Fruit fly (Drosophila melanogaster) whole organism, pupa: ENCODE measurements around the gene SNRPG.
A peak's percentile ranks its signal among the peaks of the same experiment; 100 is the strongest.

Experiments used
- CG13204 ChIP-seq: fragments of 200-800 bp; sonication (Bioruptor generic); optimal IDR thresholded peaks from 2 replicates; lab custom pipeline; 2018; ENCODE audit warnings: missing biosample characterization, mild to moderate bottlenecking, missing genetic modification characterization, moderate library complexity
- CG14655 ChIP-seq: fragments of 200-800 bp; sonication (Bioruptor generic); optimal IDR thresholded peaks from 3 replicates; lab custom pipeline; 2017; ENCODE audit warnings: mild to moderate bottlenecking, missing biosample characterization, missing genetic modification reagents, missing genetic modification characterization
- CG15710 ChIP-seq: fragments of 200-800 bp; sonication (Bioruptor generic); optimal IDR thresholded peaks from 2 replicates; lab custom pipeline; 2018; ENCODE audit warnings: missing biosample characterization, mild to moderate bottlenecking, missing genetic modification characterization, moderate library complexity
- CG17806 ChIP-seq: fragments of 200-800 bp; sonication (Bioruptor generic); optimal IDR thresholded peaks from 2 replicates; lab custom pipeline; 2018; ENCODE audit warnings: missing biosample characterization, mild to moderate bottlenecking, missing genetic modification characterization, moderate library complexity
- CG32121 ChIP-seq: fragments of 200-800 bp; sonication (Bioruptor generic); IDR thresholded peaks from 2 replicates; pipeline ENCODE4 v1.3.6; 2022; ENCODE audit warnings: missing biosample characterization, missing genetic modification characterization
- CG4496 ChIP-seq: fragments of 200-800 bp; sonication (Bioruptor generic); IDR thresholded peaks from 3 replicates; pipeline ENCODE4 v1.3.6; 2022; ENCODE audit warnings: missing biosample characterization, missing genetic modification characterization
- CG8159 ChIP-seq: fragments of 200-800 bp; sonication (Bioruptor generic); optimal IDR thresholded peaks from 3 replicates; lab custom pipeline; 2018; ENCODE audit warnings: missing biosample characterization, mild to moderate bottlenecking, missing genetic modification characterization, moderate library complexity
- CG8301 ChIP-seq: fragments of 200-800 bp; sonication (Bioruptor generic); optimal IDR thresholded peaks from 2 replicates; lab custom pipeline; 2018; ENCODE audit warnings: missing biosample characterization, mild to moderate bottlenecking, missing genetic modification characterization
- D1 ChIP-seq: fragments of 200-800 bp; sonication (Bioruptor generic); optimal IDR thresholded peaks from 2 replicates; lab custom pipeline; 2018; ENCODE audit warnings: missing biosample characterization, mild to moderate bottlenecking, missing genetic modification characterization, moderate library complexity
- Pif1A ChIP-seq: fragments of 200-800 bp; sonication (Bioruptor generic); optimal IDR thresholded peaks from 3 replicates; lab custom pipeline; 2016; ENCODE audit warnings: missing biosample characterization, missing genetic modification characterization
- Snoo ChIP-seq: fragments of 200-800 bp; sonication (Bioruptor generic); optimal IDR thresholded peaks from 3 replicates; lab custom pipeline; 2017; ENCODE audit warnings: missing biosample characterization, mild to moderate bottlenecking, missing genetic modification characterization, inconsistent platforms
- gl ChIP-seq: fragments of 200-800 bp; sonication (Bioruptor generic); optimal IDR thresholded peaks from 2 replicates; lab custom pipeline; 2018; ENCODE audit warnings: missing biosample characterization, mild to moderate bottlenecking, missing genetic modification characterization

DNA sequence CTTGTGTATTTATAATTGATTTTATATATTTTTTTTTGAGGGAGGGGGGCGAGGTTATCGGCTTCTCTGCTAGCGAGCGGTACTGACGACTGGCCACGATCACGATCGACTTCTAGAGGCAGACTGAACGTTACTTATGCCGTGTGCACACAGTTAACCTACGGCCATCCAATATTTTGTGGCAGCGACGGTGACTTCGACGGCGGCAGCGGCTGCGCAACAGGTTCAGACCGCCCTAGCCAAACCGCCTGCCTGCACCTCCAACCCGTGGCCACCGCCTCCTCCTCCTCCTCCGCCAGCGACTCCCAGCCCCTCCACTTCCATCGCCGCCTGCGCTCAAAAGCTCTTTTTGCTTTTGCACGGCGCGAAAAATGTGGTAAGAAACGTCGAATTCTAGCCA, 18.8 kb downstream of the SNRPG start, which contains the start of gene CG9782:
- TF ChIP-seq CG13204 (GFP tag; lab: Kevin White, UChicago) (peak; percentile 99), CG32121 (no peak), CG4496 (peak; percentile 33; the same call in 1 of the 3 replicates), D1 (tag; lab: Kevin White, UChicago) (no peak), gl (tag; lab: Kevin White, UChicago) (no peak), Pif1A (GFP tag; lab: Kevin White, UChicago) (no peak), CG14655 (no peak), CG15710 (tag; lab: Kevin White, UChicago) (no peak), CG8301 (tag; lab: Kevin White, UChicago) (no peak), CG8159 (tag; lab: Kevin White, UChicago) (no peak), CG17806 (tag; lab: Kevin White, UChicago) (no peak), Snoo (no peak)
